Fruit fly (Drosophila melanogaster): ENCODE results near the gene Cyp9f2.

dm6 chr3R:12370643-12370995, 35.2 kb downstream of the Cyp9f2 start:
- TF ChIP-seq Sin3A (optimal IDR thresholded peaks at IDR 0.05), result no peak
- no peak for TF ChIP-seq Myc (optimal IDR thresholded peaks at IDR 0.05)
